Worm (Caenorhabditis elegans) whole organism, L3 larva: ENCODE results near the gene clec-202.

Source experiments
- elt-3 ChIP-seq, 3 experiments: fragments of 150-350 bp in 1 of 3; sonication (generic microtip) in 2 of 3; optimal IDR thresholded peaks; 2 replicates in 2 of 3; 4 replicates in 1 of 3; lab custom pipeline; 2014 to 2017; ENCODE audit warnings: missing biosample characterization in 3 of 3, missing genetic modification characterization in 3 of 3
- nfya-1 ChIP-seq: sonication (generic microtip); optimal IDR thresholded peaks from 2 replicates; lab custom pipeline; 2017; ENCODE audit warnings: missing genetic modification characterization, mild to moderate bottlenecking, missing compliant biosample characterization, antibody characterized with exemption, moderate library complexity; ENCODE audit not compliant: insufficient read depth

DNA sequence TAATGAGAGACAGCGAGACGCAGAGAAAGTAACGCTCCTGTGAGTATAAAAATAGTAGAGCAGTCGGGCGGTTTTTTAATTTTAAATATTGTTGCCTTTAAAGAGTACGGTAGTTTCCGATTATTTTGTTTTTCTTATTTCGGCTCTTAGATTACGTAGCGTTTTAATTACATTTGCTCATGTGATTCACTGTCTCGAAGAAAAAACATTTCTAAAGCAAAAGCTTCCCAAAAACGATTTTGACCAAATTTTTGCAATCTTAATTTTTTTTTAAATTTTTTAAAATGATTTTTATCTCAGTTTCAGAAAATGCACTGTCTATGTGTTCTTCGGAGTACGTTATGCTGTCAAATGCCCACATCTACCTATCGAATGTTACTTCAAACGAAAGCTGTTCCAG, 14.9 kb downstream of the clec-202 start, which contains the start of gene haf-1:
- TF ChIP-seq nfya-1 (tag; lab: Kevin White, UChicago) (no peak), elt-3 (tag; optimal IDR thresholded peaks at IDR 0.05; lab: Kevin White, UChicago) (no peak)
